Worm (Caenorhabditis elegans): ENCODE data around the gene set-6.
A peak's percentile ranks its signal among the peaks of the same experiment; 100 is the strongest.

The set-6 gene

DNA sequence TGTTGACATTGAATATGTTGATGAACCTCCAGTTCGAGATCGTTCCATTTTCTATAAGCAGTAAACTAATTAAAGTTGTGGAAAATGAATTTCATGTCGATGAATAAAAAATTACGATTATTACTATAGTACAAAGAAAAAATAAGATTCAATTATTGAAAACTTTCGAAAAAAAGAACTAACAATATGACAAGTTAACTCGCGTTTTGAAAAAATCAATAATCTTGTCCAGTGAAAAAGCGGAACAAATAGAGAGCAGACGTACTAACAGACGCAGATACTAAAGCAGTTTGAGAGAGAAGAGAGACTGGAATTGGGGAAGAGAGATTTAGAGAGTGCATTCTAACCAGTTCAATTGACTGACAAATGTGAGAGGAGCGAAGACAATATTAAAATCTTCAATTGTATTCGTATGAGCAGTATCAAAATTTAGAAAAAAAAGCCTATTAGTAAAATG is at the start of gene set-6:
Gene set-6 (minus strand): TSS at position 51 of the 457 bp plus-strand sequence.
- TF ChIP-seq W03F9.2 (tag; optimal IDR thresholded peaks at IDR 0.05) (no peak), him-1 (tag; optimal IDR thresholded peaks at IDR 0.05) (no peak), dao-5 (tag; optimal IDR thresholded peaks at IDR 0.05) (no peak)

DNA sequence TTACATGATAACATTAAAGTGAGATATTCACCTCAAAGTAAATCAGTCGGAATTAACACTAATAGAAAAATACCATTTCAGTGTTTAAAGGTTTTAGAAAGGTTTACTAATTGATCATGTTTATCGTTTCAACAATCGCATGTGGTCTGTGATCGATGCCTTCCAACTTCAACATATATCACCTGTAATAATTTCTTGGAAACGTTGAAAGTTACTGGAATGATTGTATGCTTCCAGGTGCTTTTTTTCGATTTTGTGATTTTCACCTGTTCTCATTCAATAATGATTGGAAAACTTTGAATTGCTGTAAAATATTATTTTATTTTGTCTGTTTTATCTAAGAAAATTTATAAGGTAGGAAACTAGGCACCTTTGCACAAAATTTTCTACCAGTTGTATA is 48.0 kb upstream of the set-6 start:
- TF ChIP-seq dao-5 (tag; optimal IDR thresholded peaks at IDR 0.05), result no peak
- TF ChIP-seq him-1 (tag; optimal IDR thresholded peaks at IDR 0.05), result no peak
- no peak for TF ChIP-seq W03F9.2 (tag; optimal IDR thresholded peaks at IDR 0.05)

DNA sequence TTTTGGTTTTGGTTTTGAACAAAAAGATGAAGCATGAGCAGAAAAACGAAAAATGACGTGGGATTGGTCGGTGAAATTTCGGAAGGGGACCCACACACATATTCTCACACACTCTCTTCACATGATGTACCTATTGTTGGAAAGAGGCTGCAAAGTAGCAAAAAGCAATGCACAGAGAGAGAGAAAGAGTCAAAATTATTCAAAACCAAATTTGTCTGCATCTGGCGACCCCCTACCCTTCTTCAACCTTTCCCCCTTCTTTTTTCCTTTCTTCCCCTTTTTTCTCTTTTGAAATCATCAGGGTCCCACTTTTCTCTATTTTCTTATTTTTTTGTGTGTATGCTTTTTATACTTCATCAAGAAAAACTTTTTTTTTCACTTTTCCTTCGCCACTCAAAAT is 47.0 kb upstream of the set-6 start:
- TF ChIP-seq dao-5 (tag; optimal IDR thresholded peaks at IDR 0.05) (no peak), W03F9.2 (tag; optimal IDR thresholded peaks at IDR 0.05) (no peak), him-1 (tag; optimal IDR thresholded peaks at IDR 0.05) (no peak)

DNA sequence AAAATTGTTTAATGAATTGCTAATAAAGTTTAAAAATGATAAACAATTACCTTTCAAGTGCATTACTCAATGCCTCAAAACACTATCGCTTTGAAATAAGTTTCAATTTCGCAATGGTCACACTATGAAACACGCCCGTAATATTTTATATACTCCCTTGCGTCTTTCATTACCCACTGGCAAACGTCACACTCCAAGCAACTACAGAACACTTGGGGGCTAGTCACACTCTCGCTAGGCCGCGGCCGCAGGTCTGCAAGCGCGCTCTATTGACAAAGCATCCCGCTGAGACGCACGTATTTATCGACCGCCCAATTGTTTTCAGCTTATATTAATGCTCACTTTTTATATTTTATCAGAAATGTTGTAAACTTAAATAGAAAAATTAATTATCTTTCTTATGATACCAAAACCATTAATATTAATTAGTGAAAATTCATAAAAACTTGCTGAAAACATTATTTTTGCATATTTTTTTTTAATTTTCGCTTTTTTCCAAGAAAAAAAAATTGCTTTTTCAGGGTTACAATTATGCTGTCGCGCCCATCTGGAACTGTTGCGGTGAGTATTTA is 43.5 kb upstream of the set-6 start, which contains the start of the genes nmat-1 and ucr-2.1:
Gene nmat-1 (minus strand): TSS at position 136 of the 572 bp plus-strand sequence.
Gene ucr-2.1 (plus strand): TSS at position 522 of the 572 bp plus-strand sequence.
- no peak for TF ChIP-seq dao-5 (tag; optimal IDR thresholded peaks at IDR 0.05)
- peak; percentile 77 for TF ChIP-seq W03F9.2 (tag; optimal IDR thresholded peaks at IDR 0.05)

DNA sequence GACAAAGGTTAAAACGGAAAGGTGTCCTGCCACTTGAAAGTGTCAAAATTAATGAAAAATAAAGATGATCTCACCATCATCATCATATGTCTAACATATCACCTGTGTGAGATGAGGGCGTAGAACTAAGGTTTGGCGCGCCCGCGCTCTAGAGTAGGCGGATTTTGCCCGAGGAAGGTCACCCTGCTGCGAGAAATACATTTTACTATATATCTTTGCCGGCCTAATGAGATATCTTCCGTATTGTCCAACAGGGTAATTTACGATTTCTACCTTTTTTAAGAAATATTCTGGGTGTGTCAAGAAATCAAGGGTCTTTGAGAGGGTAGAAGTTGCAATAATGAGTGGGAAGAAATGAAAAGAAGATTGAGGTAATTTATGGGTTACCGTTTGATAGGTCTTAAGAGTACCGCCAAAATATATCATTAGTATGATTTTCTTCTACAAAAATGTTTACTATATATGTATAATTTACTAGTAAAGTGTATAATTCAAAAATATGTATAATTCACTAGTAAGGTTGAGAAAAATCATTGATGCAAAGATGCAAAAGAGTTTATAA is 33.5 kb upstream of the set-6 start:
- TF ChIP-seq W03F9.2 (tag; optimal IDR thresholded peaks at IDR 0.05) (no peak), dao-5 (tag; optimal IDR thresholded peaks at IDR 0.05) (no peak), him-1 (tag; optimal IDR thresholded peaks at IDR 0.05) (no peak)

DNA sequence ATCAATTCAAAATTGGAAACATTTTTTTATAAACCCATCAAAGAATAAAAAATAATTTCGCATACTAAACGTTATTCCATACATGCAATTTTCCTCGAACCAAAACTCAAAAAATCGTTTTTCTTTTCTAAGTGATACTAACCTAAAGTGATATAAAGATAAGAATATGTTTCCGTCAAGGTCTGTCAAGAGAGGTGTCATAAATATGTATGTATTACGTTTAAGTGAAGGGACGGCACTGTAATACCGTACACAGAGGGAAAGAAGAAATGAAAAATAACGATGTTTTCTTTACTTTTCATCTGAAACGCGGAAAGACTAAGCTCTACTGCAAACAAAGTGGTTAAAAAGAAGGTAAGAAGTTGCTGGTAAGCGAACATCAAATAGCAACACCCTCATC is 32.0 kb upstream of the set-6 start:
- TF ChIP-seq W03F9.2 (tag; optimal IDR thresholded peaks at IDR 0.05) (no peak), him-1 (tag; optimal IDR thresholded peaks at IDR 0.05) (no peak), dao-5 (tag; optimal IDR thresholded peaks at IDR 0.05) (no peak)

DNA sequence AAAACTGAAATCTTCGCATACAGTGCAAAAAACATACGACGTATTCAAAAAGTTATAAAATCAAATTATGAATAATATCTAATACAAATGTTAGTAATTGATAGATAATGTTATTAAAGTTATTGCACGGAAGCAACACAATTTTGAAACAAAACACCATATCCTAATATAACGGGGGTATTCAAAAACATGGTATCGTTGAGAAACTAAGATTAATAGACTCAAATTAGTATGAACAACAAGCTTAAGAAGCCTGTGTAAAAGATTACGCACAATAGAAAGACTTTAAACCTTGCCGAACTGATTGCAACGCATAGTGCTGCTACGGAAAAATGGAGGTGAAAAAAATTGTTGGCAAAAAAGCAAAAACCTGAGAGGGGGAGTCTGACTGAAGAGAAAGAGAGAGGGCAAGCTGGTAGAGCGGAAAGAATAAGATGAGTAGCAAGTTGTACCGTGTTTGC is 31.1 kb upstream of the set-6 start, which contains the start of gene sma-5:
Gene sma-5 (minus strand): TSS at position 51 of the 461 bp plus-strand sequence.
- TF ChIP-seq him-1 (tag; optimal IDR thresholded peaks at IDR 0.05) (no peak), W03F9.2 (tag; optimal IDR thresholded peaks at IDR 0.05) (no peak), dao-5 (tag; optimal IDR thresholded peaks at IDR 0.05) (no peak)

DNA sequence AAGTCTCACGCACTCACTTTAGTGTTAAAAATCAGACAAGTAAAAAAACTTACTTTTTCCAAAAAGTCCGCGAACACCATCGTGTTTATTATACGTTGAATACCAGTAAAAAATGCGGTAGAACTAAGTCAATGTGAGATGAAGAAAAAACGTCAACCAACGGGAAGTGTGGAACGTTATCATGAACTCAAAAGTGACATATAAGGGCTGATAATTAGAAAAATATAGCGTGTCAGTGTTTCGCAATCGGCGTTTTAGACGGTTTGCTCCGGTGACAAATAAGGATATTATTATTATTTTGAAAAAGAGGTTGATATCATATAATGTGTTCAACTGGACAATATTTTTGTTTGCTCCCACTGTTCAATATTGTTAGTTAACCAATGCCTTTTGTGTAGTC is 30.4 kb upstream of the set-6 start:
- TF ChIP-seq dao-5 (tag; optimal IDR thresholded peaks at IDR 0.05) (no peak), W03F9.2 (tag; optimal IDR thresholded peaks at IDR 0.05) (no peak), him-1 (tag; optimal IDR thresholded peaks at IDR 0.05) (no peak)

DNA sequence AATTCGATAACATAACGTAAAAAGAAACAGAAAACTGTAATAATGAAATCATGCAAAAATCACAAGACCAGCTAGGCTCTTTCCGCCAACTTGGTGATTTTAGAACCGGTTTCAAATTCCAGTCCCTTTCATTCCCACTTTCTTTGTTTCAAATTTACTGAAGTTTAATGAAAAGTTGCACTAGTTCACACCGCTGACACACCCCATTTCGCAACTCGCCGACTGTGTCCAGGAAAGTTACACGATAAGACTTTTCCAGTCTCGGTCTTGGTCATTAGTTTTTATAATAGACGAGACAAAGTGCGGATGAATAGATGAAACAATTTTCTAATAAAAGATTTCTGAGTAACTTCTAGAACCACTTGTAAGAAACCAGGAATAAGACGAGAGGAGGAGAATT is 29.5 kb upstream of the set-6 start:
- no peak for TF ChIP-seq dao-5 (tag; optimal IDR thresholded peaks at IDR 0.05)
- no peak for TF ChIP-seq him-1 (tag; optimal IDR thresholded peaks at IDR 0.05)
- TF ChIP-seq W03F9.2 (tag; optimal IDR thresholded peaks at IDR 0.05), result no peak

DNA sequence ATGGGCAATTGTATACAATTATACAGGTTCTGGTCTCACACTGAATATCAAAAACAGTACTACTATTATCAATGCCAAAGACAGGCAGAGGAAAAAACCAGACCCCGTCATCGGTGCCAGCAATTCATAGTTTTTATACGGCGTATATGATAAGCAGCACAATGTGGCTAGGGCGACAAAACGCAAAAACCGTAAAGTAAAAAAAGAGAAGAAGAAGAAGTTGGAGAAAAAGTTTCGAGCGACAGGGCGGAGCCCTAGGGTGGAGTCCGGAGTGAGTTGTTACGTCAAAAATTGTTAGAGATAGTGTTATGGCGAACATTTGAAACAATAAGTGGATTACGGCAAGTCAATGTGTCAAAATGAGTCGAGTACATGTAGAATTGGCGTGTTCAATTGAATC is 27.1 kb upstream of the set-6 start:
- TF ChIP-seq W03F9.2 (tag; optimal IDR thresholded peaks at IDR 0.05), result no peak
- TF ChIP-seq him-1 (tag; optimal IDR thresholded peaks at IDR 0.05), result no peak
- no peak for TF ChIP-seq dao-5 (tag; optimal IDR thresholded peaks at IDR 0.05)

DNA sequence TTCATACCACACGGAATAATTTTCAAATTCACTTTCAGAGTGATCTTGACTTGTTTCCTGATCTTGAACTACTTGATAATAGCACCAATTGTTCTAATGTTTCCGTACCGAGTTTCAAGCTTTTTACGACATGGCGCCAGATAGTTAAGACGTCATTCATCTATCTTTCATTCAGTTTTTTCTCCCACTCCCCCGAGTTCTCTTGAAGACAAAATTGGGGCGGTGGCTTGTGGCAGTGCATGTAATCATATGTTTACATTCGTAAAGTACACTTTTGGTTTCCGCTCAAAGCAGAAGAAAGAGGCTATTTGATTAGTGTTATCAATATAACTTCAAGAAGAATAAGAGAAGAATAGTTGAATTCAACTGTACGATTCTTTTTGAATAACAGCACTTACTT is 25.1 kb upstream of the set-6 start:
- TF ChIP-seq him-1 (tag; optimal IDR thresholded peaks at IDR 0.05) (no peak), W03F9.2 (tag; optimal IDR thresholded peaks at IDR 0.05) (no peak), dao-5 (tag; optimal IDR thresholded peaks at IDR 0.05) (no peak)

DNA sequence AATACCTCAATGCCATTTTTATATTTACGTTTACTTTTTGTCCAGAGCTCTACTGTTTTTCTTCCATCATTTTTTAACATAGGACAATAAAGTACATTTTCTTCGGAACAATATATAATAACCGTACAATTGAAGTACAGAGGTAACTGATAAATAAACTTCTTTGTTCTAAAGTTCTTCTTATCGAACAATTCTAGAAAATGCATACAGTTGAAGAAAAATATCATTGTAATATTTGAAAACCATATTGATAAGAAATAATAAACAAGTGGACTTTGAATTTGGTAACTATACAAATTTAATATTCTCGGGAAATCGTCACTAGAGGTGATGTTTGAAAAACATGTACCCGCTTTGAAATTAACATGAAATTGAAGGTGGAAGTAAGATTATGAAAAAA is 22.1 kb upstream of the set-6 start:
- TF ChIP-seq him-1 (tag; optimal IDR thresholded peaks at IDR 0.05), result no peak
- no peak for TF ChIP-seq dao-5 (tag; optimal IDR thresholded peaks at IDR 0.05)
- TF ChIP-seq W03F9.2 (tag; optimal IDR thresholded peaks at IDR 0.05), result no peak

DNA sequence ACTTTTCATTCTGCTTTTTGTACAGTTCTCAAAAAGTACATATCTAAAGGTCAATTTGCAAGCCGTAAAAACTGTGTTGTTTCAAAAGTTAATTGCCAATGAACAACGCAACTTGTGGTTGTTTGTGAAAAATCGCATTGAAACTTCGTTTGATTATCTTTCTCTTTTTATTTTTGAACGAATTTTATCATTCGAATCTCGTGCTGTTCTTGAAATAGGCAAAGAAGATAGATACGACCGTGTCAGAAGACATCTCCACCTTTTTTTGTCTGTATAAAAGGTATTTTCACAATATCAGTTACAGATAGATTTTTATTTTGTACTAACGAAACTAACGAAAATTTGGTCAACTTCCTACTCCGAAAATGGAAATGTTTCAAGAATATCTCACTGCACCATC is 20.0 kb upstream of the set-6 start, which contains the start of gene C49F5.7:
Gene C49F5.7 (plus strand): TSS at position 301 of the 400 bp plus-strand sequence.
- TF ChIP-seq him-1 (tag; optimal IDR thresholded peaks at IDR 0.05) (no peak), W03F9.2 (tag; optimal IDR thresholded peaks at IDR 0.05) (no peak), dao-5 (tag; optimal IDR thresholded peaks at IDR 0.05) (no peak)

DNA sequence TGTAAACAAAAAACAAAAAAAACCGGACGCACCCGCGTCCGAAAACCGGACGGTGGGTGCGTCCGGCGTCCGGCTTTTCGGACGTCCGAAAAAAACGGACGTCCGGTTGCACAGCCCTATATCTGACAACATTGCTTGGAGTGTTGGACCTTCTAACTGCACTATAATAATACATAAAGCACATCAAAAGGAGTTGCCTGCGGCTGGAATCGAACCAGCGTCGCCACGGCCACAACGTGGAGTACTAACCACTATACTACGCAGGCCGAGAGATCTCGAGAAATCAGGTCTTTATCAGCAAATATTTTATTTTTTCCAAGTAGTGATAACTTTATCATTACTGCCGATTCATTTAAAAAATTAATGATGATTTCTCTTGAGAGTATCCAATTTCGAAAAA is 18.8 kb upstream of the set-6 start:
- TF ChIP-seq W03F9.2 (tag; optimal IDR thresholded peaks at IDR 0.05) (no peak), him-1 (tag; optimal IDR thresholded peaks at IDR 0.05) (no peak), dao-5 (tag; optimal IDR thresholded peaks at IDR 0.05) (no peak)

DNA sequence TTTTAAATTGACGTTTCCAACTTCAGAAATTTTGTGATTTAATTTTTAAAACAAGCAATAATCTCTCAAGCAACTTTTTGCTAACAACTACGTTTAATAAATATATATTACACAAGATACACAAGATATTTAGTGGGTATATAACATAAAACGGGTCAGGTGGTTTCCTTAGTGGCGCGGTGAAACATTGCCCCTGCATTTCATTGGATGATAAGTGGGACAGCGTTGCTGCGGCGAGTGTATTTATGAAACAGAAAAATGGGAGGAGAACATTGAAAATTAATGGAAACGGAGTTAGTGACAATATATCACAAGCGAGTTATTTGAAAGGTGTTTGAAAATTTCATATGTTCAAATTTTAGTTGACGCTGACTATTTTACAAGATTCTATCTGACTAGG is 18.3 kb upstream of the set-6 start:
- TF ChIP-seq dao-5 (tag; optimal IDR thresholded peaks at IDR 0.05), result no peak
